Worm (Caenorhabditis elegans) whole organism, mixed stage, embryonic: ENCODE measurements around the gene B0507.6.

Source experiments
- lin-32 ChIP-seq: fragments of 200-800 bp; sonication (Bioruptor generic); optimal IDR thresholded peaks from 2 replicates; lab custom pipeline; 2018; ENCODE audit warnings: mild to moderate bottlenecking, missing genetic modification characterization, missing compliant biosample characterization
- lsy-2 ChIP-seq: fragments of 150-350 bp; optimal IDR thresholded peaks from 2 replicates; lab custom pipeline; 2014; ENCODE audit warnings: missing biosample characterization, missing genetic modification characterization
- nhr-28 ChIP-seq: fragments of 150-350 bp; optimal IDR thresholded peaks from 2 replicates; lab custom pipeline; 2014; ENCODE audit warnings: missing biosample characterization, missing genetic modification characterization
- nhr-76 ChIP-seq: sonication (generic microtip); optimal IDR thresholded peaks from 2 replicates; lab custom pipeline; 2017; ENCODE audit warnings: missing biosample characterization, missing genetic modification characterization
- pha-4 ChIP-seq: fragments of 150-350 bp; optimal IDR thresholded peaks from 2 replicates; lab custom pipeline; 2018; ENCODE audit warnings: missing biosample characterization, missing genetic modification reagents, missing genetic modification characterization
- snpc-4 ChIP-seq: fragments of 150-350 bp; optimal IDR thresholded peaks from 2 replicates; lab custom pipeline; 2014; ENCODE audit warnings: missing biosample characterization, missing genetic modification characterization
- ztf-11 ChIP-seq: fragments of 150-350 bp; optimal IDR thresholded peaks from 2 replicates; lab custom pipeline; 2014; ENCODE audit warnings: missing biosample characterization, missing genetic modification characterization

DNA sequence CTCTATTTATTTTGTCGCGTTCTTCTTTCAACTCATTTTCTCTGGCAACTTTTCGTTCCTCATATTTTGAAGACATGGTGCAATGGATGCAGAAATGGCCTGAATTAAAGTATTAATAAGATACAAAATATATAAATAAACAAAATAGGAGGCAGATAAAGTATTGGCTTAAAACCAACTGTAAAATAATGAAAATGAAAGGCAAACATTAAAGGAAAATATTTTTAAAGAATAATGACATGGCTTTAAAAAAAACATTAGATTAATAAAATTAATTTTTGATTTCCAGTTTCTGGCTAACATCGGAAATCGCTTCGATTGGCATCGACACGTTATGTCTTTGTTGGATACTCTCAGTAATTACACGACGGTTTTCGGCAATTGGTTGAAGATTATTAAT is 14.5 kb downstream of the B0507.6 start, which contains the start of gene ddn-1:
- TF ChIP-seq lin-32 (GFP tag; lab: Kevin White, UChicago) (no peak), snpc-4 (no peak), ztf-11 (no peak), lsy-2 (tag; lab: Kevin White, UChicago) (no peak), pha-4 (no peak), nhr-76 (tag; lab: Kevin White, UChicago) (no peak), nhr-28 (tag; lab: Kevin White, UChicago) (no peak)
